Fruit fly (Drosophila melanogaster) whole organism, embryonic: ENCODE results near the gene CG15498.
A peak's percentile ranks its signal among the peaks of the same experiment; 100 is the strongest.

Experiments
- CG10147 ChIP-seq: fragments of 200-800 bp; sonication (Bioruptor generic); optimal IDR thresholded peaks from 2 replicates; lab custom pipeline; 2019; ENCODE audit warnings: missing biosample characterization, mild to moderate bottlenecking, missing genetic modification characterization, moderate library complexity
- CG10321 ChIP-seq: fragments of 200-800 bp; sonication (Bioruptor generic); IDR thresholded peaks from 2 replicates; pipeline ENCODE4 v1.3.6; 2022; ENCODE audit warnings: missing biosample characterization, missing genetic modification characterization
- CG13624 ChIP-seq: fragments of 200-800 bp; sonication (Bioruptor generic); optimal IDR thresholded peaks from 2 replicates; lab custom pipeline; 2016; ENCODE audit warnings: missing biosample characterization, missing genetic modification characterization
- CG17361 ChIP-seq: fragments of 200-800 bp; sonication (Bioruptor generic); IDR thresholded peaks from 3 replicates; pipeline ENCODE4 v1.3.6; 2022; ENCODE audit warnings: missing biosample characterization, missing genetic modification characterization
- CG17385 ChIP-seq: fragments of 200-800 bp; sonication (Bioruptor generic); optimal IDR thresholded peaks from 3 replicates; lab custom pipeline; 2018; ENCODE audit warnings: missing biosample characterization, mild to moderate bottlenecking, missing genetic modification characterization
- CG18262 ChIP-seq: fragments of 200-800 bp; optimal IDR thresholded peaks from 3 replicates; lab custom pipeline; 2019; ENCODE audit warnings: missing biosample characterization, mild to moderate bottlenecking, missing genetic modification characterization, moderate library complexity
- CG2889 ChIP-seq: fragments of 200-800 bp; sonication (Bioruptor generic); IDR thresholded peaks from 3 replicates; pipeline ENCODE4 v1.3.6; 2022; ENCODE audit warnings: missing biosample characterization, missing genetic modification characterization
- CG31224 ChIP-seq: fragments of 200-800 bp; sonication (Bioruptor generic); IDR thresholded peaks from 2 replicates; pipeline ENCODE4 v1.3.6; 2022; ENCODE audit warnings: missing biosample characterization, missing genetic modification characterization
- CG31365 ChIP-seq: fragments of 200-800 bp; sonication (Bioruptor generic); optimal IDR thresholded peaks from 2 replicates; lab custom pipeline; 2018; ENCODE audit warnings: missing biosample characterization, mild to moderate bottlenecking, missing genetic modification characterization
- CG5245 ChIP-seq: fragments of 200-800 bp; sonication (Bioruptor generic); optimal IDR thresholded peaks from 3 replicates; lab custom pipeline; 2016; ENCODE audit warnings: missing biosample characterization, missing genetic modification characterization
- CG6654 ChIP-seq: fragments of 200-800 bp; sonication (Bioruptor generic); optimal IDR thresholded peaks from 2 replicates; lab custom pipeline; 2017; ENCODE audit warnings: missing biosample characterization, mild to moderate bottlenecking, missing genetic modification characterization
- CG6854 ChIP-seq: fragments of 200-800 bp; sonication (Bioruptor generic); optimal IDR thresholded peaks from 3 replicates; lab custom pipeline; 2017; ENCODE audit warnings: missing biosample characterization, mild to moderate bottlenecking, missing genetic modification characterization
- CG7786 ChIP-seq: fragments of 200-800 bp; sonication (Bioruptor generic); optimal IDR thresholded peaks from 2 replicates; lab custom pipeline; 2016; ENCODE audit warnings: missing biosample characterization, missing genetic modification characterization
- Doc2 ChIP-seq: fragments of 200-800 bp; sonication (Bioruptor generic); IDR thresholded peaks from 2 replicates; pipeline ENCODE4 v1.3.6; 2022; ENCODE audit warnings: missing biosample characterization, missing genetic modification characterization
- Eip74EF ChIP-seq, 2 experiments: fragments of 200-800 bp in 1 of 2; fragments of >200 bp in 1 of 2; sonication (Bioruptor generic) in 1 of 2; optimal IDR thresholded peaks; 2 replicates each; lab custom pipeline; 2017 to 2019; ENCODE audit warnings: missing biosample characterization in 2 of 2, missing genetic modification characterization in 2 of 2, mild to moderate bottlenecking in 1 of 2, moderate library complexity in 1 of 2
- Elba2 ChIP-seq: fragments of 200-800 bp; sonication (Bioruptor generic); optimal IDR thresholded peaks from 3 replicates; lab custom pipeline; 2016; ENCODE audit warnings: missing biosample characterization, missing genetic modification characterization
- HLH4C ChIP-seq: fragments of 200-800 bp; sonication (Bioruptor generic); IDR thresholded peaks from 3 replicates; pipeline ENCODE4 v1.3.6; 2022; ENCODE audit warnings: missing biosample characterization, missing genetic modification characterization; ENCODE audit not compliant: partially characterized antibody
- Hr3 ChIP-seq: fragments of 200-800 bp; sonication (Bioruptor generic); optimal IDR thresholded peaks from 3 replicates; lab custom pipeline; 2016; ENCODE audit warnings: missing biosample characterization, missing genetic modification characterization
- Hr51 ChIP-seq, 2 experiments: fragments of 200-800 bp; sonication (Bioruptor generic); optimal IDR thresholded peaks; 2 replicates in 1 of 2; 3 replicates in 1 of 2; lab custom pipeline; 2016 to 2018; ENCODE audit warnings: missing biosample characterization in 2 of 2, missing genetic modification characterization in 2 of 2, mild to moderate bottlenecking in 1 of 2, moderate library complexity in 1 of 2
- MTF-1 ChIP-seq: fragments of 200-800 bp; sonication (Bioruptor generic); optimal IDR thresholded peaks from 2 replicates; lab custom pipeline; 2018; ENCODE audit warnings: missing biosample characterization, mild to moderate bottlenecking, missing genetic modification characterization, borderline replicate concordance
- NFAT ChIP-seq: fragments of 200-800 bp; sonication (Bioruptor generic); IDR thresholded peaks from 2 replicates; pipeline ENCODE4 v1.3.6; 2022; ENCODE audit warnings: missing biosample characterization, missing genetic modification characterization
- Nf-YB ChIP-seq: fragments of 200-800 bp; sonication (Bioruptor generic); optimal IDR thresholded peaks from 3 replicates; lab custom pipeline; 2019; ENCODE audit warnings: missing biosample characterization, mild to moderate bottlenecking, missing genetic modification characterization, moderate library complexity
- NfI ChIP-seq: fragments of 200-800 bp; sonication (Bioruptor generic); optimal IDR thresholded peaks from 3 replicates; lab custom pipeline; 2018; ENCODE audit warnings: missing biosample characterization, mild to moderate bottlenecking, missing genetic modification characterization, moderate library complexity
- Oli ChIP-seq: fragments of 200-800 bp; sonication (Bioruptor generic); optimal IDR thresholded peaks from 2 replicates; lab custom pipeline; 2018; ENCODE audit warnings: missing biosample characterization, mild to moderate bottlenecking, missing genetic modification characterization, moderate library complexity
- PHDP ChIP-seq: fragments of 200-800 bp; sonication (Bioruptor generic); optimal IDR thresholded peaks from 3 replicates; lab custom pipeline; 2018; ENCODE audit warnings: missing biosample characterization, mild to moderate bottlenecking, missing genetic modification characterization, moderate library complexity
- ato ChIP-seq: fragments of 200-800 bp; sonication (Bioruptor generic); IDR thresholded peaks from 2 replicates; pipeline ENCODE4 v1.3.6; 2022; ENCODE audit warnings: missing biosample characterization, missing genetic modification characterization; ENCODE audit not compliant: partially characterized antibody
- bab2 ChIP-seq: fragments of 200-800 bp; sonication (Bioruptor generic); optimal IDR thresholded peaks from 2 replicates; lab custom pipeline; 2016; ENCODE audit warnings: missing biosample characterization, missing genetic modification characterization
- caup ChIP-seq: fragments of 200-800 bp; sonication (Bioruptor generic); optimal IDR thresholded peaks from 3 replicates; lab custom pipeline; 2017; ENCODE audit warnings: missing biosample characterization, mild to moderate bottlenecking, missing genetic modification characterization, moderate library complexity; ENCODE audit not compliant: severe bottlenecking
- croc ChIP-seq: fragments of 200-800 bp; sonication (Bioruptor generic); conservative IDR thresholded peaks from 3 replicates; pipeline ENCODE4 v1.3.6; 2022; ENCODE audit warnings: missing biosample characterization, missing genetic modification characterization
- exex ChIP-seq: fragments of 200-800 bp; sonication (Bioruptor generic); optimal IDR thresholded peaks from 4 replicates; lab custom pipeline; 2018; ENCODE audit warnings: missing biosample characterization, mild to moderate bottlenecking, missing genetic modification characterization, moderate library complexity
- fu2 ChIP-seq: fragments of 200-800 bp; sonication (Bioruptor generic); optimal IDR thresholded peaks from 2 replicates; lab custom pipeline; 2016; ENCODE audit warnings: missing biosample characterization, missing genetic modification characterization
- jigr1 ChIP-seq: fragments of 200-800 bp; sonication (Bioruptor generic); IDR thresholded peaks from 3 replicates; pipeline ENCODE4 v1.3.6; 2022; ENCODE audit warnings: missing biosample characterization, missing genetic modification characterization
- klu ChIP-seq: fragments of 200-800 bp; sonication (Bioruptor generic); IDR thresholded peaks from 2 replicates; pipeline ENCODE4 v1.3.6; 2022; ENCODE audit warnings: missing biosample characterization, missing genetic modification characterization
- lbe ChIP-seq: fragments of 200-800 bp; sonication (Bioruptor generic); optimal IDR thresholded peaks from 2 replicates; lab custom pipeline; 2016; ENCODE audit warnings: missing biosample characterization, mild to moderate bottlenecking, missing genetic modification characterization
- nom ChIP-seq: fragments of 200-800 bp; sonication (Bioruptor generic); optimal IDR thresholded peaks from 2 replicates; lab custom pipeline; 2017; ENCODE audit warnings: missing biosample characterization, missing genetic modification characterization, mild to moderate bottlenecking, moderate library complexity, missing genetic modification reagents
- pb ChIP-seq: fragments of 200-800 bp; sonication (Bioruptor generic); optimal IDR thresholded peaks from 3 replicates; lab custom pipeline; 2016; ENCODE audit warnings: missing biosample characterization, missing genetic modification characterization
- peb ChIP-seq: fragments of 200-800 bp; sonication (Bioruptor generic); IDR thresholded peaks from 2 replicates; pipeline ENCODE4 v1.3.6; 2022; ENCODE audit warnings: missing biosample characterization, missing genetic modification characterization
- phol ChIP-seq: fragments of 200-800 bp; sonication (Bioruptor generic); optimal IDR thresholded peaks from 3 replicates; lab custom pipeline; 2018; ENCODE audit warnings: missing biosample characterization, mild to moderate bottlenecking, missing genetic modification characterization, moderate library complexity
- prd ChIP-seq, 3 experiments: fragments of >200 bp in 2 of 3; fragments of 200-800 bp in 1 of 3; sonication (Bioruptor generic) in 1 of 3; optimal IDR thresholded peaks in 2 of 3; IDR thresholded peaks in 1 of 3; 2 replicates in 2 of 3; 3 replicates in 1 of 3; pipeline versions ENCODE4 v1.3.6 to Lab custom; 2017 to 2022; ENCODE audit warnings: missing biosample characterization in 1 of 3, missing genetic modification characterization in 1 of 3
- psq ChIP-seq: fragments of 200-800 bp; sonication (Bioruptor generic); optimal IDR thresholded peaks from 2 replicates; lab custom pipeline; 2017; ENCODE audit warnings: missing biosample characterization, missing genetic modification characterization
- sd ChIP-seq: fragments of 200-800 bp; sonication (Bioruptor generic); optimal IDR thresholded peaks from 3 replicates; lab custom pipeline; 2018; ENCODE audit warnings: missing biosample characterization, mild to moderate bottlenecking, missing genetic modification characterization, moderate library complexity
- sisA ChIP-seq: fragments of 200-800 bp; sonication (Bioruptor generic); IDR thresholded peaks from 2 replicates; pipeline ENCODE4 v1.3.6; 2022; ENCODE audit warnings: missing biosample characterization, missing genetic modification characterization
- slbo ChIP-seq: fragments of 200-800 bp; sonication (Bioruptor generic); IDR thresholded peaks from 2 replicates; pipeline ENCODE4 v1.3.6; 2022; ENCODE audit warnings: missing biosample characterization, missing genetic modification characterization
- stc ChIP-seq: fragments of 200-800 bp; sonication (Bioruptor generic); IDR thresholded peaks from 2 replicates; pipeline ENCODE4 v1.3.6; 2022; ENCODE audit warnings: missing biosample characterization, missing genetic modification characterization
- tio ChIP-seq: fragments of 200-800 bp; sonication (Bioruptor generic); optimal IDR thresholded peaks from 2 replicates; lab custom pipeline; 2017; ENCODE audit warnings: missing biosample characterization, missing genetic modification characterization, inconsistent platforms
- yki ChIP-seq: fragments of >200 bp; optimal IDR thresholded peaks from 3 replicates; lab custom pipeline; 2018
- z ChIP-seq: fragments of 200-800 bp; sonication (Bioruptor generic); IDR thresholded peaks from 3 replicates; pipeline ENCODE4 v1.3.6; 2022; ENCODE audit warnings: missing biosample characterization, missing genetic modification characterization
- zen2 ChIP-seq: fragments of 200-800 bp; sonication (Bioruptor generic); IDR thresholded peaks from 3 replicates; pipeline ENCODE4 v1.3.6; 2022; ENCODE audit warnings: missing biosample characterization, missing genetic modification characterization; ENCODE audit not compliant: partially characterized antibody

The CG15498 gene

dm6 chr3R:21613322-21613807 lies 44.4 kb upstream of the CG15498 start (continued):
- TF ChIP-seq HLH4C, result no peak
- peak in 1 of 2 experiments; percentile 85 for TF ChIP-seq Eip74EF (GFP tag; optimal IDR thresholded peaks at IDR 0.05; lab: Kevin White, UChicago)
- TF ChIP-seq Hr51 (GFP tag; optimal IDR thresholded peaks at IDR 0.05; lab: Kevin White, UChicago), result peak in 1 of 2 experiments; percentile 87
- TF ChIP-seq, all 482 proteins: peak for 267

DNA sequence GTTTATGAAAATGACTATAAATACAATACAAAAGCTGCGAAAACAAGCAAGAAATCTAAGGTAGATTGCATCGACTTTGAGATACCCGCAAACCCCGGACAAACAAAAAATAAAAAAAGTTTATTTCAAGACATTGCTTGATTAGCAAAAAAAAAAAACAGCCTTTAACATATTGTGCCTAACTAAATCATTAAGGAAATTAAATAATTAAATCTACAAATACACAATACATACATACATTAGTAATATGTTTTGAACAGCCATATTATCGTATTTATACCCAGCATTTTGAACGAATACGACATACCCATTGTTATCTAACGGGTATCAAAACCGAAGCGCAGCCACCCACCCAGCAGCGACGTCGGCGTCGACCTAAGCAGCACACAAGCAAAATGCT lies 44.0 kb upstream of the CG15498 start:
- TF ChIP-seq zen2 (GFP tag; lab: Robert Waterston, UW), result no peak
- peak; percentile 43 for TF ChIP-seq Hr3 (GFP tag; lab: Kevin White, UChicago)
- no peak for TF ChIP-seq peb (GFP tag; lab: Robert Waterston, UW)
- peak; percentile 54 for TF ChIP-seq tio (GFP tag; lab: Kevin White, UChicago)
- TF ChIP-seq Elba2 (GFP tag; lab: Kevin White, UChicago), result no peak
- no peak for TF ChIP-seq slbo
- no peak for TF ChIP-seq MTF-1 (GFP tag; lab: Kevin White, UChicago)
- TF ChIP-seq Nf-YB (GFP tag; lab: Kevin White, UChicago), result no peak
- TF ChIP-seq bab2, result no peak
- TF ChIP-seq CG7786, result peak; percentile 18
- TF ChIP-seq pb (GFP tag; lab: Kevin White, UChicago), result no peak
- TF ChIP-seq klu (GFP tag; lab: Robert Waterston, UW), result no peak
- no peak for TF ChIP-seq CG13624 (GFP tag; lab: Kevin White, UChicago)
- TF ChIP-seq yki (lab: Kevin White, UChicago), result no peak
- TF ChIP-seq lbe (GFP tag; lab: Kevin White, UChicago), result no peak
- no peak for TF ChIP-seq psq (GFP tag; lab: Kevin White, UChicago)
- peak; percentile 3 for TF ChIP-seq NfI (GFP tag; lab: Kevin White, UChicago)
- TF ChIP-seq CG18262 (tag; lab: Kevin White, UChicago), result no peak
- no peak for TF ChIP-seq exex (tag; lab: Kevin White, UChicago)
- peak; percentile 5 for TF ChIP-seq fu2 (GFP tag; lab: Kevin White, UChicago)
- TF ChIP-seq ato (GFP tag; lab: Robert Waterston, UW), result no peak
- no peak for TF ChIP-seq sisA (GFP tag; lab: Robert Waterston, UW)
- no peak for TF ChIP-seq Eip74EF (GFP tag; optimal IDR thresholded peaks at IDR 0.05; lab: Kevin White, UChicago)
- no peak for TF ChIP-seq CG17361 (GFP tag; lab: Robert Waterston, UW)
- peak; percentile 78 for TF ChIP-seq Oli (tag; lab: Kevin White, UChicago)
- TF ChIP-seq NFAT (GFP tag; lab: Robert Waterston, UW), result no peak
- TF ChIP-seq Doc2 (GFP tag; lab: Robert Waterston, UW), result no peak
- no peak for TF ChIP-seq stc (GFP tag; lab: Robert Waterston, UW)
- no peak for TF ChIP-seq prd (optimal IDR thresholded peaks at IDR 0.05; lab: Kevin White, UChicago)
- no peak for TF ChIP-seq prd (GFP tag; IDR thresholded peaks at IDR 0.05; lab: Robert Waterston, UW)
- TF ChIP-seq phol (tag; lab: Kevin White, UChicago), result peak; percentile 72
- TF ChIP-seq z (GFP tag; lab: Robert Waterston, UW), result no peak
- TF ChIP-seq PHDP (tag; lab: Kevin White, UChicago), result peak; percentile 52
- no peak for TF ChIP-seq CG2889 (GFP tag; lab: Robert Waterston, UW)
- peak; percentile 21; the same call in 1 of the 3 replicates for TF ChIP-seq croc (GFP tag; lab: Robert Waterston, UW)
- no peak for TF ChIP-seq CG10147 (GFP tag; lab: Kevin White, UChicago)
- no peak for TF ChIP-seq CG31224 (GFP tag; lab: Robert Waterston, UW)
- no peak for TF ChIP-seq CG5245 (GFP tag; lab: Kevin White, UChicago)
- TF ChIP-seq CG6854 (GFP tag; lab: Kevin White, UChicago), result peak; percentile 22
- no peak for TF ChIP-seq jigr1 (GFP tag; lab: Robert Waterston, UW)
- no peak for TF ChIP-seq caup (GFP tag; lab: Kevin White, UChicago)
- no peak for TF ChIP-seq nom (GFP tag; lab: Kevin White, UChicago)
- TF ChIP-seq CG31365, result no peak
- no peak for TF ChIP-seq sd
- TF ChIP-seq HLH4C, result no peak
- TF ChIP-seq CG6654 (GFP tag; lab: Kevin White, UChicago), result no peak
- peak; percentile 20 for TF ChIP-seq CG17385
- no peak for TF ChIP-seq CG10321 (GFP tag; lab: Robert Waterston, UW)
